Worm (Caenorhabditis elegans): ENCODE results near the gene C26B2.2.

- TF ChIP-seq unc-130 (GFP tag; optimal IDR thresholded peaks at IDR 0.05) (no peak), ceh-82 (tag; optimal IDR thresholded peaks at IDR 0.05) (no peak), lin-13 (GFP tag; optimal IDR thresholded peaks at IDR 0.05) (no peak), mdl-1 (tag; optimal IDR thresholded peaks at IDR 0.05) (no peak), R02D3.7 (tag; optimal IDR thresholded peaks at IDR 0.05) (no peak), ZK337.2 (GFP tag; IDR thresholded peaks at IDR 0.05) (no peak)
These were observed 15.8 kb downstream of the C26B2.2 start for ce11 chrIV:8006161-8006560.
